Worm (Caenorhabditis elegans): Measurements from ENCODE around the gene F53C3.1.

- TF ChIP-seq ref-1 (GFP tag; conservative IDR thresholded peaks at IDR 0.05) (no peak), cog-1 (tag; optimal IDR thresholded peaks at IDR 0.05) (peak; percentile 71), T22C8.4 (GFP tag; IDR thresholded peaks at IDR 0.05) (no peak), med-1 (GFP tag; optimal IDR thresholded peaks at IDR 0.05; ENCODE audit: insufficient read depth) (no peak)
Observed at ce11 chrII:3896920-3897319, 14.9 kb upstream of the F53C3.1 start.
